Worm (Caenorhabditis elegans): Measurements from ENCODE around the gene sid-1.

sid-1 gene

ce11 chrV:5150880-5151279 is 31.1 kb downstream of the sid-1 start, which contains the start of gene srh-130:
Gene srh-130 (plus strand): TSS chrV:5151180.
- TF ChIP-seq K02D7.2 (tag; optimal IDR thresholded peaks at IDR 0.05), result no peak
- TF ChIP-seq eyg-1 (tag; optimal IDR thresholded peaks at IDR 0.05), result no peak
- TF ChIP-seq hlh-8 (tag; optimal IDR thresholded peaks at IDR 0.05), result no peak
- no peak for TF ChIP-seq unc-3 (GFP tag; conservative IDR thresholded peaks at IDR 0.05)
- no peak for TF ChIP-seq unc-3 (tag; optimal IDR thresholded peaks at IDR 0.05)
- no peak for TF ChIP-seq dve-1 (tag; optimal IDR thresholded peaks at IDR 0.05)
- TF ChIP-seq ceh-18 (tag; optimal IDR thresholded peaks at IDR 0.05), result no peak
- TF ChIP-seq ahr-1 (tag; optimal IDR thresholded peaks at IDR 0.05), result no peak

- TF ChIP-seq mec-3 (tag; optimal IDR thresholded peaks at IDR 0.05; ENCODE audit: borderline replicate concordance) (no peak), ztf-16 (tag; optimal IDR thresholded peaks at IDR 0.05) (no peak), K02D7.2 (tag; optimal IDR thresholded peaks at IDR 0.05) (no peak), pqm-1 (tag; optimal IDR thresholded peaks at IDR 0.05) (no peak), elt-4 (tag; optimal IDR thresholded peaks at IDR 0.05) (no peak), pat-9 (tag; optimal IDR thresholded peaks at IDR 0.05) (no peak), ref-2 (tag; optimal IDR thresholded peaks at IDR 0.05) (no peak), gmeb-2 (tag; optimal IDR thresholded peaks at IDR 0.05) (no peak), ceh-24 (tag; optimal IDR thresholded peaks at IDR 0.05) (no peak), T23F11.4 (GFP tag; optimal IDR thresholded peaks at IDR 0.05) (no peak), fax-1 (tag; optimal IDR thresholded peaks at IDR 0.05) (no peak), unc-42 (tag; optimal IDR thresholded peaks at IDR 0.05) (no peak), fkh-10 (GFP tag; optimal IDR thresholded peaks at IDR 0.05) (no peak)
Measured at ce11 chrV:5155516-5155915, 35.7 kb downstream of the sid-1 start, which contains the start of gene srx-38. Gene srx-38 (minus strand): TSS chrV:5155616.

ce11 chrV:5157660-5158059 is 37.9 kb downstream of the sid-1 start, which contains the start of gene srx-39:
Gene srx-39 (minus strand): TSS chrV:5157760.
- TF ChIP-seq mec-3 (tag; optimal IDR thresholded peaks at IDR 0.05; ENCODE audit: borderline replicate concordance) (no peak), nfya-1 (tag; optimal IDR thresholded peaks at IDR 0.05) (no peak), hlh-8 (tag; optimal IDR thresholded peaks at IDR 0.05) (no peak), fkh-10 (GFP tag; optimal IDR thresholded peaks at IDR 0.05) (no peak), elt-4 (tag; optimal IDR thresholded peaks at IDR 0.05) (no peak), pha-4 (tag; optimal IDR thresholded peaks at IDR 0.05) (no peak), lim-6 (tag; optimal IDR thresholded peaks at IDR 0.05) (no peak), pag-3 (tag; optimal IDR thresholded peaks at IDR 0.05; ENCODE audit: borderline replicate concordance) (no peak), madf-2 (tag; optimal IDR thresholded peaks at IDR 0.05) (no peak), K09A11.1 (tag; optimal IDR thresholded peaks at IDR 0.05; ENCODE audit: insufficient read depth) (no peak), unc-86 (tag; optimal IDR thresholded peaks at IDR 0.05) (no peak), unc-55 (GFP tag; optimal IDR thresholded peaks at IDR 0.05) (no peak), lin-11 (tag; optimal IDR thresholded peaks at IDR 0.05) (no peak), sox-2 (GFP tag; IDR thresholded peaks at IDR 0.05) (no peak), pros-1 (tag; optimal IDR thresholded peaks at IDR 0.05) (no peak)

- TF ChIP-seq ceh-30 (tag; optimal IDR thresholded peaks at IDR 0.05) (no peak), hlh-6 (tag; optimal IDR thresholded peaks at IDR 0.05) (no peak), ceh-24 (tag; optimal IDR thresholded peaks at IDR 0.05) (no peak), unc-55 (GFP tag; optimal IDR thresholded peaks at IDR 0.05) (no peak), pros-1 (tag; optimal IDR thresholded peaks at IDR 0.05) (no peak), pha-4 (tag; optimal IDR thresholded peaks at IDR 0.05) (no peak)
Measured at ce11 chrV:5158302-5158701, 38.5 kb downstream of the sid-1 start, which contains the start of gene abu-15. Gene abu-15 (plus strand): TSS chrV:5158602.

ce11 chrV:5161792-5162191 is 42.0 kb downstream of the sid-1 start, which contains the start of gene abu-6:
Gene abu-6 (minus strand): TSS chrV:5161892.
- TF ChIP-seq unc-3 (GFP tag; conservative IDR thresholded peaks at IDR 0.05), result no peak
- no peak for TF ChIP-seq unc-3 (tag; optimal IDR thresholded peaks at IDR 0.05)
- no peak for TF ChIP-seq zip-5 (tag; optimal IDR thresholded peaks at IDR 0.05)
- TF ChIP-seq npax-4 (tag; optimal IDR thresholded peaks at IDR 0.05), result no peak
- TF ChIP-seq F13H6.1 (tag; optimal IDR thresholded peaks at IDR 0.05), result no peak
- no peak for TF ChIP-seq hlh-30 (tag; optimal IDR thresholded peaks at IDR 0.05; ENCODE audit: insufficient read depth)

All from whole organism, late embryonic.